Fruit fly (Drosophila melanogaster): ENCODE data around the gene CG2260.

The CG2260 gene

dm6 chrX:8145501-8146157 lies 24.7 kb upstream of the CG2260 start, which contains the start of the genes alpha-PheRS and CG2129:
TSS of gene alpha-PheRS (minus strand) at chrX:8145602.
TSS of gene CG2129 (plus strand) at chrX:8145839.
- no peak for TF ChIP-seq psq (optimal IDR thresholded peaks at IDR 0.05)
- TF ChIP-seq insv (optimal IDR thresholded peaks at IDR 0.05), result no peak
- no peak for TF ChIP-seq ttk (optimal IDR thresholded peaks at IDR 0.05)
- TF ChIP-seq h (optimal IDR thresholded peaks at IDR 0.05), result no peak
- TF ChIP-seq Sin3A (optimal IDR thresholded peaks at IDR 0.05), result no peak

dm6 chrX:8143537-8143936 lies 22.6 kb upstream of the CG2260 start, which contains the start of gene CG17982:
TSS of gene CG17982 (minus strand) at chrX:8143835.
- TF ChIP-seq Sin3A (optimal IDR thresholded peaks at IDR 0.05) (no peak), psq (optimal IDR thresholded peaks at IDR 0.05) (peak; percentile 13)

DNA sequence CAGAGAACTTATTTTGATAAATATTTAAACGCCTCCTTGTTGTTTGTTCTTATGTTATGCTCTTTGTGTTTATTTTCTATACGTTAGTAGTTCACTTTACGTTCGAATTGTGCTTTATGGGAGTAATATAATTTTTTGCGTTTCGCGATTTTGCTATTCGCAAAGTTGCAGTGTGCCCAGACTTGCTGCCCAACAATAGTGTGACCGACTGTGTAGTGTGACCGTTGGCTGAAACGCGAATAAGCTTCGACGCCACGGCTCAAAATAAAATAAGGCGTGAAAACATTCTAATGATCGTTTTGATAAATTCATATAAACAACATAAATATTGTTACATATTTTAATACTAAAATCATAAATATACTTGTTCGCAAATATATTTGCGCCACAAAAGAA lies 21.1 kb upstream of the CG2260 start, which contains the start of gene Smox:
Gene Smox, minus strand, starts transcription at position 213 of the 396 bp plus-strand sequence.
- TF ChIP-seq Sin3A (optimal IDR thresholded peaks at IDR 0.05) (no peak), h (optimal IDR thresholded peaks at IDR 0.05) (no peak), psq (optimal IDR thresholded peaks at IDR 0.05) (no peak), ttk (optimal IDR thresholded peaks at IDR 0.05) (no peak), Myc (optimal IDR thresholded peaks at IDR 0.05) (no peak), insv (optimal IDR thresholded peaks at IDR 0.05) (no peak)

- TF ChIP-seq psq (optimal IDR thresholded peaks at IDR 0.05), result no peak
- no peak for TF ChIP-seq Sin3A (optimal IDR thresholded peaks at IDR 0.05)
- TF ChIP-seq h (optimal IDR thresholded peaks at IDR 0.05), result no peak
- no peak for TF ChIP-seq insv (optimal IDR thresholded peaks at IDR 0.05)
- no peak for TF ChIP-seq ttk (optimal IDR thresholded peaks at IDR 0.05)
- TF ChIP-seq Myc (optimal IDR thresholded peaks at IDR 0.05), result no peak
These were observed 20.6 kb upstream of the CG2260 start for dm6 chrX:8141353-8142066.

DNA sequence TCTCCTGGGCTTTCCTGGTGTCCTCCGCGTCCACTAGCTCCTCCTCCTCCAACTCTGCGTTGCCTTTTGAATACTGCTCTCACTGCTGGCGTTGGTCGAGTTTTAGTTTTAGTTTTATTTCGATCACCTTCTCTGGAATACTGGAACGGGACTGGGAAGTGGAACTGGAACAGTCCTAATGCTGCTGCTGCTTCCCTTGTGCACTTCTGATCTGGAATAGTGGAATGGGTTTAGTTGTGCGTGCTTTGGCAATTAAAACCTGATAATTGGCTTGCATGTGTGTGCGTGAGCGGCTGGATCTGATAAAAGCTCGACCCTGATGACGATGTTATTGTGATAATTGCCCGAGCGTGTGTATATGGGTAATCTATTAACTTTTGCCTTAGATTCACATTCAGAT lies 19.8 kb upstream of the CG2260 start:
- TF ChIP-seq psq (optimal IDR thresholded peaks at IDR 0.05), result no peak
- TF ChIP-seq insv (optimal IDR thresholded peaks at IDR 0.05), result no peak
- TF ChIP-seq Sin3A (optimal IDR thresholded peaks at IDR 0.05), result no peak
- no peak for TF ChIP-seq ttk (optimal IDR thresholded peaks at IDR 0.05)
- no peak for TF ChIP-seq h (optimal IDR thresholded peaks at IDR 0.05)
- no peak for TF ChIP-seq Myc (optimal IDR thresholded peaks at IDR 0.05)

- no peak for TF ChIP-seq ttk (optimal IDR thresholded peaks at IDR 0.05)
- TF ChIP-seq Sin3A (optimal IDR thresholded peaks at IDR 0.05), result no peak
- TF ChIP-seq insv (optimal IDR thresholded peaks at IDR 0.05), result no peak
- no peak for TF ChIP-seq Myc (optimal IDR thresholded peaks at IDR 0.05)
- TF ChIP-seq psq (optimal IDR thresholded peaks at IDR 0.05), result no peak
- no peak for TF ChIP-seq h (optimal IDR thresholded peaks at IDR 0.05)
These were observed 16.3 kb upstream of the CG2260 start for dm6 chrX:8137285-8137684.

DNA sequence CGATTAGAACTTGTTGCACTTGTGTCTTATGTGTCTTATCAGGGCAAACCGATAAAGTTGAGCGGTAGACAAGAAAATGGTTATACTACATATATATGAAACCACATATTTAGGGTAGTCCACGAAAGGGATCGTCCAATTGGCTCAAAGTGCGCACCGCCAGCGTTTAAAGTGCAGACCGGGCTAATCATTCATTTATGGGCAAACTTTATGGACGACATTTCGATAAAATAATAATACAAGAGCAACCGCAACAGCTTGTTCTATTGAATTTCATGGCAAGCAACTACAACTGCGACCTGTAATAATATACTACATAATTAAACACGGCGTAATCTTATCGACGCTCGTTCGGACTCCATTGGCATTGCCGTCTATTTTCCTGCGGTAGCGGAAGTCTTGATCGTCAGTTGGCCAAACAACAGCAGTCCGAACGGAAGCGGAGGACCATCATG lies 14.5 kb upstream of the CG2260 start, which contains the start of the genes cyr and CG2120:
Gene cyr, minus strand, starts transcription at position 294 of the 455 bp plus-strand sequence.
Gene CG2120, plus strand, starts transcription at position 405 of the 455 bp plus-strand sequence.
- TF ChIP-seq insv (optimal IDR thresholded peaks at IDR 0.05) (no peak), h (optimal IDR thresholded peaks at IDR 0.05) (no peak), Sin3A (optimal IDR thresholded peaks at IDR 0.05) (no peak), Myc (optimal IDR thresholded peaks at IDR 0.05) (no peak)

DNA sequence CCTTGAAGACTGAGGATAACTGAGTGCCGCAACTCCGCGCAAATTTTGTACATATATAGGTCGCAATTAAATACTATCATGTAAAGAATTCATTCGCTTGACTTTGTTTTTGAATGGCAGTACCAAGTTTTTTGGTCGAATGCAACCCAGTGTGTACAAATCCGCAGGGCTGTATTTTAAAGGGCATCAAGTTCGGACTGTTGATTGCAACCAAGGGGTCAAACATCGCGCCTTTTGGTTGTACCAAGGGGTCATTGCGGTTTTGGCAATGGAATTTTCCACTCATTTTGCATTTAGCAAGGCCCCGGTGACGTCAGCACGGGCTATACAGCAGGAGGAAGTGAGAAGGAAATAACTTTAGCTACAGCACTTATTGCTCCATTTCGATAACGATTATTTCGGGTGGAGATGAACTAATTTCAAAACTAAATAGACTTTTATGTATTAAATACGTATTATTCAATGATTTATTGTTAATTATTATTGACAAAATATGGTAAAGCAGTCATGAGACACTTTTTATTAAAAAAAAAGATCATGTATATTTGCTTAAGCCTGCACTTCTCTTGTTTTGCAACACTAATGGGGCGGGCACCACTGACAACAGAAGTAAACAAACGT lies 10.9 kb upstream of the CG2260 start, which contains the start of gene CG10958:
Gene CG10958, plus strand, starts transcription at position 593 of the 621 bp plus-strand sequence.
- TF ChIP-seq psq (optimal IDR thresholded peaks at IDR 0.05) (no peak), h (optimal IDR thresholded peaks at IDR 0.05) (no peak), Myc (optimal IDR thresholded peaks at IDR 0.05) (no peak), Sin3A (optimal IDR thresholded peaks at IDR 0.05) (no peak), ttk (optimal IDR thresholded peaks at IDR 0.05) (no peak), insv (optimal IDR thresholded peaks at IDR 0.05) (no peak)

DNA sequence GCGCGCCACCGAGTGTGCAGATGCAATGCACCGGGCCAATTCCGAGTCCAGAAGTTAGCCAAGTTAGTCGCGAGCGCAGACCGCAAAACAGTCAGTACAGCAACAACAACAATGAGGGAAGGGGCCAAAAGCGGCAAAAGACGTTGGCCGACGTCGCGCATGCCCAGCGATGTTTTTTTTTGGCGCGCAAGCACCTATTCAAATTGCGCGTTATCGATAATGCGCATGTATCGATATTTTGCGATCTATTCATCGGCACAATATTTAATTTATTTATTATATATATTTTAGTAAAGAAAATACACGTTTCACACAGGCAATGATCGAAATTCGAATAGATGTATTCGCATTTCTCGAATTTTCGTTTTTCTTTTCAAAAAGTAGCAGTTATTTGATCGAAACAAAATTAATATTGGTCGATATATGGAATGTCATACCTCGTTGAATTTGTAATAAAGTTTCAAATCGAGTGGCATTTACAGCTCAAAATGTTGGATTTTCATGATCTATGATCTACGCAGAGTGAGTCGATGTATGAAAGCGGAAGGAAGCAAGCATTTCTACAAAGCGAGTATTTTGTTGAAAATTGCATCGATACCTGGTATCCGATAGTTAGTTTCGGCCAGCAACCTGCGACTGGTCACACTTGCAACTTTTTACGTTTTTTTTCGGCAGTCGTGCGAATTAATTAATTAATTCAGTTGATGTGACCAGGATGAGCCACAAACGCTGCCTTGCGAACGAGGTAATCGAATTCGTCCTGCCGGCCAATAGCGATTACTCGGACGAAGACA lies 8.5 kb upstream of the CG2260 start, which contains the start of gene CG2116:
Gene CG2116, plus strand, starts transcription at position 609 of the 794 bp plus-strand sequence.
- TF ChIP-seq Myc (optimal IDR thresholded peaks at IDR 0.05) (no peak), insv (optimal IDR thresholded peaks at IDR 0.05) (no peak), Sin3A (optimal IDR thresholded peaks at IDR 0.05) (no peak), psq (optimal IDR thresholded peaks at IDR 0.05) (no peak), ttk (optimal IDR thresholded peaks at IDR 0.05) (no peak), h (optimal IDR thresholded peaks at IDR 0.05) (no peak)

DNA sequence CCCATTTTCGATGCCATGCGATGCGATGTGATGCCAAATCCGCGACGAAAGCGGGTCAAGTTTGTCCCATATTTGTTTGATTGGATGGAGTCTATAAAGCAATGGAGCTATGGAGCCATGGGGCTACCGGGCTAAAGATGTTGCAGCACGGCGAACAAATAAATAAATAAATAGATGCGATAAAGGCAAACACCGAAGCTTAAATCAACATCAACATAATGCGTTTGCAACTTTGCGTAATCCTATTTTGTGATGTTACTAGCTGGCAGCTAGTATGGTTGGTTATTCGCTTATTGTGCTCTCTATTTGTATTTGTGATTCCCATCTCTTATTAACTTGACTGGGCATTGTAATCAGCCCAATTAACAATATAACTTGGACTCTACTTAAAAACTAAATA lies 7.2 kb upstream of the CG2260 start:
- no peak for TF ChIP-seq Myc (optimal IDR thresholded peaks at IDR 0.05)
- no peak for TF ChIP-seq ttk (optimal IDR thresholded peaks at IDR 0.05)
- TF ChIP-seq insv (optimal IDR thresholded peaks at IDR 0.05), result no peak
- TF ChIP-seq Sin3A (optimal IDR thresholded peaks at IDR 0.05), result no peak
- TF ChIP-seq h (optimal IDR thresholded peaks at IDR 0.05), result no peak
- TF ChIP-seq psq (optimal IDR thresholded peaks at IDR 0.05), result no peak

DNA sequence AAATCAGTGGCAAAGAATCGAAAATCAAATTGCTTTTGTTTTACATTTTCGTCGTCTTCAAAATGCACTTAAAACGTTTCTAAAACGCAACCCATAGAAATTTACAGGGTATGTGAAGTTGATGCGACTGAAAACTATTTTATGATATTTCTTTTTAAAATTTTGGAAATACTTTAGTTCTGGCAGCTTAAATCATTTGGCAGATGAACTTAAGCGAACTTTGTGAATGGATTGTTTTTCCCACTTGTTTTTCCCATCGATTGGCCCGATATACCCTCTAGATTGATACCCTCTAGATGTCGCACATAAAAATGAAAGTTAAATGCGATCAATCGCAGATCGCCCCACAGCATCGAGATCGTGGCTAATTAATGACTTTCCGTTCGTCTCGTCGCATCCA lies 5.2 kb upstream of the CG2260 start:
- TF ChIP-seq Sin3A (optimal IDR thresholded peaks at IDR 0.05) (no peak), h (optimal IDR thresholded peaks at IDR 0.05) (no peak), psq (optimal IDR thresholded peaks at IDR 0.05) (no peak), Myc (optimal IDR thresholded peaks at IDR 0.05) (no peak), ttk (optimal IDR thresholded peaks at IDR 0.05) (no peak), insv (optimal IDR thresholded peaks at IDR 0.05) (no peak)

Data from Kc167 (cell line).